Worm (Caenorhabditis elegans): Measurements from ENCODE around the gene W01B6.6.

The W01B6.6 gene

DNA sequence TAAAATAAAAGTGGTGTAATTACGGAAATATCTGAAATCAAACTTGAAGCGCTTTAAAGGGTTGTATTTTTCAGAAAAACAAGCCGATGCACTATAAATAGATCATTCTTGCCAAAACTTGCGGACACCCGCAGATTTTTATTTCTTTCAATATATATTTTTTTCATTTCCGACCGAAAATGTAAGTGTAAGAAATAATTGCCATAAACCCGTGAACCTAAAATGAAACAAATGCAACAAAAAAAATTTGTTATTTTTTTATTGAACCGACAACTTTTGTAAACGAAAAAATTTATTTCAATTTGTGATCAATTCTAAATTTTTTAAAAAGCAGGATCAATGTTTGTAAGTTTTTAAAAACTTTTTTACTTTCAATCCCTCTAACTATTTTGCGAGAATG is at the start of gene W01B6.6:
Gene W01B6.6 (plus strand): TSS at position 301 of the 400 bp plus-strand sequence.
- TF ChIP-seq ref-1 (GFP tag; conservative IDR thresholded peaks at IDR 0.05) (no peak), cog-1 (tag; optimal IDR thresholded peaks at IDR 0.05) (no peak)

ce11 chrIV:10033053-10033452 is 47.9 kb upstream of the W01B6.6 start, which contains the start of gene F44D12.6:
Gene F44D12.6 (plus strand): TSS chrIV:10033353.
- no peak for TF ChIP-seq ref-1 (GFP tag; conservative IDR thresholded peaks at IDR 0.05)
- TF ChIP-seq klf-2 (GFP tag; conservative IDR thresholded peaks at IDR 0.05) = no peak
- TF ChIP-seq cog-1 (tag; optimal IDR thresholded peaks at IDR 0.05) = no peak
- no peak for TF ChIP-seq ztf-29 (GFP tag; IDR thresholded peaks at IDR 0.05)
- no peak for TF ChIP-seq med-1 (GFP tag; optimal IDR thresholded peaks at IDR 0.05; ENCODE audit: insufficient read depth)
- no peak for TF ChIP-seq flt-1 (GFP tag; IDR thresholded peaks at IDR 0.05)
- no peak for TF ChIP-seq T22C8.4 (GFP tag; IDR thresholded peaks at IDR 0.05)
- TF ChIP-seq ztf-23 (GFP tag; IDR thresholded peaks at IDR 0.05) = no peak
- no peak for TF ChIP-seq tab-1 (GFP tag; IDR thresholded peaks at IDR 0.05)

ce11 chrIV:10036966-10037365 is 44.0 kb upstream of the W01B6.6 start, which contains the start of gene F44D12.10:
Gene F44D12.10 (minus strand): TSS chrIV:10037066.
- TF ChIP-seq ztf-23 (GFP tag; IDR thresholded peaks at IDR 0.05) = no peak
- TF ChIP-seq ztf-29 (GFP tag; IDR thresholded peaks at IDR 0.05) = no peak
- no peak for TF ChIP-seq tab-1 (GFP tag; IDR thresholded peaks at IDR 0.05)
- no peak for TF ChIP-seq ref-1 (GFP tag; conservative IDR thresholded peaks at IDR 0.05)
- no peak for TF ChIP-seq klf-2 (GFP tag; conservative IDR thresholded peaks at IDR 0.05)
- no peak for TF ChIP-seq cog-1 (tag; optimal IDR thresholded peaks at IDR 0.05)
- no peak for TF ChIP-seq med-1 (GFP tag; optimal IDR thresholded peaks at IDR 0.05; ENCODE audit: insufficient read depth)
- no peak for TF ChIP-seq T22C8.4 (GFP tag; IDR thresholded peaks at IDR 0.05)
- no peak for TF ChIP-seq flt-1 (GFP tag; IDR thresholded peaks at IDR 0.05)

- TF ChIP-seq tab-1 (GFP tag; IDR thresholded peaks at IDR 0.05) = no peak
- TF ChIP-seq flt-1 (GFP tag; IDR thresholded peaks at IDR 0.05) = no peak
- TF ChIP-seq cog-1 (tag; optimal IDR thresholded peaks at IDR 0.05) = no peak
- no peak for TF ChIP-seq T22C8.4 (GFP tag; IDR thresholded peaks at IDR 0.05)
- no peak for TF ChIP-seq med-1 (GFP tag; optimal IDR thresholded peaks at IDR 0.05; ENCODE audit: insufficient read depth)
Measured at ce11 chrIV:10040803-10041202, 40.1 kb upstream of the W01B6.6 start, which contains the start of gene dhs-31. Gene dhs-31 (minus strand): TSS chrIV:10040903.

- no peak for TF ChIP-seq ref-1 (GFP tag; conservative IDR thresholded peaks at IDR 0.05)
- TF ChIP-seq klf-2 (GFP tag; conservative IDR thresholded peaks at IDR 0.05) = no peak
- TF ChIP-seq ztf-29 (GFP tag; IDR thresholded peaks at IDR 0.05) = no peak
- TF ChIP-seq cog-1 (tag; optimal IDR thresholded peaks at IDR 0.05) = no peak
- TF ChIP-seq flt-1 (GFP tag; IDR thresholded peaks at IDR 0.05) = no peak
- no peak for TF ChIP-seq ztf-23 (GFP tag; IDR thresholded peaks at IDR 0.05)
- no peak for TF ChIP-seq T22C8.4 (GFP tag; IDR thresholded peaks at IDR 0.05)
- no peak for TF ChIP-seq med-1 (GFP tag; optimal IDR thresholded peaks at IDR 0.05; ENCODE audit: insufficient read depth)
- TF ChIP-seq tab-1 (GFP tag; IDR thresholded peaks at IDR 0.05) = no peak
Measured at ce11 chrIV:10042881-10043280, 38.0 kb upstream of the W01B6.6 start, which contains the start of gene frk-1. Gene frk-1 (plus strand): TSS chrIV:10043181.

DNA sequence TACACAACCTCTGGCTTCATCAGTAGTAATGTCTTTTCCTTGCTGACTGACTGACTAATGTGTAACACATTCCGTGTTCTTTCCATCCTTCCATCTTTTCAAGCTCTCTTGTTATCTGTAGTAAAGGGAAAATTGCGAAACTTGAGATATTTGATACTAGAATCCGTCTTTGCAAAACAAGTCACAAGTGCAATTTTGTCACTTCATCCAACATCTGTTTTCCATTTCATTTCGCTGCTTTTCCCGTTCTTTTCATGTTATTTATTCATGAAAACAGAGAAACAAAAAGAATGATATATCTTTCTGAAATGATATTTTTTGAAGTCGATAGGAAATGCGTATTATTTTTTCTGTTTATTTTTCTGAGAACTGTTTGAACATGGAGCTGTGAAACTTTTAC is 34.9 kb upstream of the W01B6.6 start:
- no peak for TF ChIP-seq ref-1 (GFP tag; conservative IDR thresholded peaks at IDR 0.05)

ce11 chrIV:10047108-10047507 is 33.8 kb upstream of the W01B6.6 start, which contains the start of gene T04B2.3:
Gene T04B2.3 (plus strand): TSS chrIV:10047408.
- TF ChIP-seq med-1 (GFP tag; optimal IDR thresholded peaks at IDR 0.05; ENCODE audit: insufficient read depth) (no peak), ref-1 (GFP tag; conservative IDR thresholded peaks at IDR 0.05) (no peak), klf-2 (GFP tag; conservative IDR thresholded peaks at IDR 0.05) (no peak), tab-1 (GFP tag; IDR thresholded peaks at IDR 0.05) (no peak), ztf-29 (GFP tag; IDR thresholded peaks at IDR 0.05) (no peak), ztf-23 (GFP tag; IDR thresholded peaks at IDR 0.05) (no peak), T22C8.4 (GFP tag; IDR thresholded peaks at IDR 0.05) (no peak), cog-1 (tag; optimal IDR thresholded peaks at IDR 0.05) (no peak), flt-1 (GFP tag; IDR thresholded peaks at IDR 0.05) (no peak)

DNA sequence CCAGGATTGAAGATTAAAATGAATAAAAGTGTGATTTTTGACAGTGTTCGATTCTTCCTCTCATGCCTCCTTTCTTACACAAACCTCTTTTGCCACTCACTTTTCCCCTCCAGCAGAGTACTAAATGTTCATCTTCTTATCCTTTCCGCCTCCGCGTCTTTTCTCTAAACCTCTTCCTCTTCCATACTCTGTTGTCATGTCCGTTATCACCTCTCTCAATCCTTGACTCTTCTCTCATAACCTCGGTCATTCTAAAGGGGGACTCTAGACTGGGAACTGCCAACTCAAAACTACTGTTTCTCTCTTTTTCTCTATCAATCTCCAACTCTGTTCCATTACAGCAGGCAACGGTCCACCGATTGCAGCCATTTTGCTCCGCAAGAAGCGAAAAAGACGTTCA is 32.6 kb upstream of the W01B6.6 start:
- TF ChIP-seq med-1 (GFP tag; optimal IDR thresholded peaks at IDR 0.05; ENCODE audit: insufficient read depth) (no peak), ztf-29 (GFP tag; IDR thresholded peaks at IDR 0.05) (no peak), cog-1 (tag; optimal IDR thresholded peaks at IDR 0.05) (no peak), ref-1 (GFP tag; conservative IDR thresholded peaks at IDR 0.05) (no peak), klf-2 (GFP tag; conservative IDR thresholded peaks at IDR 0.05) (no peak), ztf-23 (GFP tag; IDR thresholded peaks at IDR 0.05) (no peak), tab-1 (GFP tag; IDR thresholded peaks at IDR 0.05) (no peak)

ce11 chrIV:10051088-10051487 is 29.8 kb upstream of the W01B6.6 start, which contains the start of gene T04B2.8:
Gene T04B2.8 (minus strand): TSS chrIV:10051188.
- TF ChIP-seq ztf-29 (GFP tag; IDR thresholded peaks at IDR 0.05) (no peak), cog-1 (tag; optimal IDR thresholded peaks at IDR 0.05) (no peak), med-1 (GFP tag; optimal IDR thresholded peaks at IDR 0.05; ENCODE audit: insufficient read depth) (no peak), klf-2 (GFP tag; conservative IDR thresholded peaks at IDR 0.05) (no peak), T22C8.4 (GFP tag; IDR thresholded peaks at IDR 0.05) (no peak), ztf-23 (GFP tag; IDR thresholded peaks at IDR 0.05) (no peak), tab-1 (GFP tag; IDR thresholded peaks at IDR 0.05) (no peak)

- TF ChIP-seq klf-2 (GFP tag; conservative IDR thresholded peaks at IDR 0.05) (no peak), flt-1 (GFP tag; IDR thresholded peaks at IDR 0.05) (no peak), ref-1 (GFP tag; conservative IDR thresholded peaks at IDR 0.05) (no peak), tab-1 (GFP tag; IDR thresholded peaks at IDR 0.05) (no peak), T22C8.4 (GFP tag; IDR thresholded peaks at IDR 0.05) (no peak), cog-1 (tag; optimal IDR thresholded peaks at IDR 0.05) (no peak), med-1 (GFP tag; optimal IDR thresholded peaks at IDR 0.05; ENCODE audit: insufficient read depth) (no peak), ztf-23 (GFP tag; IDR thresholded peaks at IDR 0.05) (no peak), ztf-29 (GFP tag; IDR thresholded peaks at IDR 0.05) (no peak)
Measured at ce11 chrIV:10053550-10053949, 27.4 kb upstream of the W01B6.6 start, which contains the start of gene srv-12. Gene srv-12 (minus strand): TSS chrIV:10053650.

Data from whole organism, midembryonic.